Fruit fly (Drosophila melanogaster) whole organism, wandering third instar larva: ENCODE data around the gene CG17721.

Source experiments
- CG32264 ChIP-seq: fragments of 200-800 bp; sonication (Bioruptor generic); optimal IDR thresholded peaks from 2 replicates; lab custom pipeline; 2016; ENCODE audit warnings: missing biosample characterization, missing genetic modification characterization
- CrebA ChIP-seq: fragments of 200-800 bp; sonication (Bioruptor generic); optimal IDR thresholded peaks from 2 replicates; lab custom pipeline; 2016; ENCODE audit warnings: missing biosample characterization, mild to moderate bottlenecking, missing genetic modification characterization, borderline replicate concordance
- Dfd ChIP-seq: fragments of >200 bp; optimal IDR thresholded peaks from 2 replicates; lab custom pipeline; 2017; ENCODE audit warnings: missing biosample characterization, missing genetic modification characterization
- Dif ChIP-seq: fragments of 200-275, 200-300 bp; sonication (Bioruptor generic); optimal IDR thresholded peaks from 2 replicates; lab custom pipeline; 2018; ENCODE audit warnings: missing biosample characterization, missing genetic modification characterization; ENCODE audit not compliant: partially characterized antibody
- GATAd ChIP-seq: sonication (Bioruptor generic); optimal IDR thresholded peaks from 2 replicates; lab custom pipeline; 2016; ENCODE audit warnings: missing biosample characterization, missing genetic modification characterization
- HLH106 ChIP-seq: fragments of 200-800 bp; optimal IDR thresholded peaks from 3 replicates; lab custom pipeline; 2019; ENCODE audit warnings: missing biosample characterization, mild to moderate bottlenecking, missing genetic modification characterization, moderate library complexity
- Hnf4 ChIP-seq: fragments of 200-800 bp; sonication (Bioruptor generic); optimal IDR thresholded peaks from 2 replicates; lab custom pipeline; 2016; ENCODE audit warnings: missing biosample characterization, mild to moderate bottlenecking, missing genetic modification characterization
- Hr83 ChIP-seq: fragments of 200-300 bp; sonication (Bioruptor generic); optimal IDR thresholded peaks from 2 replicates; lab custom pipeline; 2016; ENCODE audit warnings: missing biosample characterization, mild to moderate bottlenecking, missing genetic modification characterization, moderate library complexity; ENCODE audit not compliant: poor library complexity, severe bottlenecking
- Jra ChIP-seq: sonication (Bioruptor generic); optimal IDR thresholded peaks from 2 replicates; lab custom pipeline; 2016; ENCODE audit warnings: missing biosample characterization, missing genetic modification characterization
- N ChIP-seq: fragments of >200 bp; optimal IDR thresholded peaks from 2 replicates; lab custom pipeline; 2018; ENCODE audit warnings: missing biosample characterization, missing external identifiers, missing genetic modification characterization
- OdsH ChIP-seq: fragments of 200-800 bp; sonication (Bioruptor generic); optimal IDR thresholded peaks from 2 replicates; lab custom pipeline; 2016; ENCODE audit warnings: missing biosample characterization, mild to moderate bottlenecking, missing genetic modification characterization
- br ChIP-seq: fragments of 200-800 bp; sonication (Bioruptor generic); optimal IDR thresholded peaks from 2 replicates; lab custom pipeline; 2016; ENCODE audit warnings: missing biosample characterization, missing genetic modification characterization
- brk ChIP-seq: fragments of 200-800 bp; sonication (Bioruptor generic); optimal IDR thresholded peaks from 2 replicates; lab custom pipeline; 2016; ENCODE audit warnings: missing biosample characterization, mild to moderate bottlenecking, missing genetic modification characterization
- dl ChIP-seq, 2 experiments: fragments of 175-275, 200-275 bp in 1 of 2; fragments of 200-275 bp in 1 of 2; sonication (Bioruptor generic); optimal IDR thresholded peaks; lab custom pipeline; 2018; ENCODE audit warnings: mild to moderate bottlenecking in 2 of 2, missing biosample characterization in 2 of 2, missing genetic modification characterization in 2 of 2, moderate library complexity in 2 of 2; ENCODE audit not compliant: partially characterized antibody in 2 of 2, insufficient read depth in 1 of 2
- dmrt93B ChIP-seq: fragments of 200-800 bp; sonication (Bioruptor generic); optimal IDR thresholded peaks from 2 replicates; lab custom pipeline; 2018; ENCODE audit warnings: missing biosample characterization, mild to moderate bottlenecking, missing genetic modification characterization
- lola ChIP-seq: fragments of >200 bp; optimal IDR thresholded peaks from 2 replicates; lab custom pipeline; 2017; ENCODE audit warnings: missing biosample characterization, missing genetic modification characterization
- rgr ChIP-seq: fragments of 200-800 bp; sonication (Bioruptor generic); optimal IDR thresholded peaks from 3 replicates; lab custom pipeline; 2016; ENCODE audit warnings: missing biosample characterization, mild to moderate bottlenecking, missing genetic modification characterization
- sage ChIP-seq: fragments of 200-800 bp; sonication (Bioruptor generic); optimal IDR thresholded peaks from 2 replicates; lab custom pipeline; 2016; ENCODE audit warnings: missing biosample characterization, mild to moderate bottlenecking, missing genetic modification characterization
- usp ChIP-seq: fragments of >200 bp; optimal IDR thresholded peaks from 2 replicates; lab custom pipeline; 2017; ENCODE audit warnings: missing biosample characterization, missing genetic modification characterization
- woc ChIP-seq: sonication (Bioruptor generic); optimal IDR thresholded peaks from 2 replicates; lab custom pipeline; 2016; ENCODE audit warnings: missing biosample characterization, mild to moderate bottlenecking, missing genetic modification characterization

Gene CG17721

DNA sequence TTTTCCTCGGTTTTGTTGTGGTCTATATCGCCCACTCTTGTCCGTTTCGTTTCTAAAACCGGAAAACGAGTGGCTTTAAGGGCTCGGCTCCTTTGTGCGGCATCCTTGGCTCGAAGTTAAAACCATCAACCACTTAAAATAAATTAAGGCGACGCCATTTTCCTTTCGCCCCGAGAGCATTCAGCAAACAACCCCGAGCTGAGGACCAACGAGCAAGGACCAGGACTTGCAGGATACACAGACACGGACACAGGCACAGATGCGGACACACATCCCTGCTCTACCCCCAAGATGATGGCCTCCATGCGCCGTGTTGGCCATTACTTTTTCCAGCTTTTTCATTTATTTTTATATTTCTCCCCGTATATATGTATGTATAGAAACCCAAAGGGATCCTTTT, 37.7 kb downstream of the CG17721 start:
- TF ChIP-seq N (GFP tag; lab: Kevin White, UChicago) (no peak), dl (GFP tag; optimal IDR thresholded peaks at IDR 0.05; lab: Kevin White, UChicago; ENCODE audit: insufficient read depth in 1 of 2, partially characterized antibody in 2 of 2) (no peak), Hnf4 (GFP tag; lab: Kevin White, UChicago) (no peak), Hr83 (no peak), HLH106 (tag; lab: Kevin White, UChicago) (no peak), rgr (GFP tag; lab: Kevin White, UChicago) (no peak), brk (no peak), dmrt93B (GFP tag; lab: Kevin White, UChicago) (no peak), GATAd (no peak), lola (no peak), Dfd (GFP tag; lab: Kevin White, UChicago) (no peak), sage (GFP tag; lab: Kevin White, UChicago) (no peak), Dif (no peak), OdsH (no peak), br (GFP tag; lab: Kevin White, UChicago) (no peak), usp (no peak), CG32264 (GFP tag; lab: Kevin White, UChicago) (no peak)

DNA sequence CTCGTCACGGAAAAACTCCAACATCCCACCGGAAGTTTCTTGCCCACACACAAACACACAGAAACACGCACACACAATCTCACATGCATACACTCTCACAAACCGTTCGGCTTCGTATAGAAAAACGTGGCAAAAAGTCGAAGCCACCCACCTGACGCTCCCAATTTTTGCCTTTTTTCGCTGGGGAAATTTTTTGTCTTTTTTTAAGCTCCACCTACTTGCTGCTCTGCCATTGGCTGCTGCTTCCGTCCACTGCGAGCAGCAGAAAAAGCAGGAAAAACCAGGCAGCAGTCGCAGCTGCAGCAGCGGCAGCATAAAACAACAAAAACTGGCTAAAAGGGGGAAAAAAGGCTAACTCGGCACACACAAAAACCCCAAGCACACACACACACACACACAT, 46.9 kb downstream of the CG17721 start:
- TF ChIP-seq Jra (GFP tag; lab: Kevin White, UChicago) (no peak), CrebA (GFP tag; lab: Kevin White, UChicago) (no peak), Dfd (GFP tag; lab: Kevin White, UChicago) (peak; percentile 82), CG32264 (GFP tag; lab: Kevin White, UChicago) (no peak), woc (GFP tag; lab: Kevin White, UChicago) (no peak)
